Fruit fly (Drosophila melanogaster) whole organism, embryonic: ENCODE data around the gene CG2321.
A peak's percentile ranks its signal among the peaks of the same experiment; 100 is the strongest.

ENCODE experiments used
- CG13775 ChIP-seq: fragments of 200-800 bp; sonication (Bioruptor generic); optimal IDR thresholded peaks from 3 replicates; lab custom pipeline; 2017; ENCODE audit warnings: missing biosample characterization, mild to moderate bottlenecking, missing genetic modification characterization
- CG14441 ChIP-seq: fragments of 200-800 bp; sonication (Bioruptor generic); IDR thresholded peaks from 2 replicates; pipeline ENCODE4 v1.3.6; 2022; ENCODE audit warnings: missing biosample characterization, missing genetic modification characterization
- CG1603 ChIP-seq: fragments of 200-800 bp; sonication (Bioruptor generic); optimal IDR thresholded peaks from 2 replicates; lab custom pipeline; 2019; ENCODE audit warnings: missing biosample characterization, mild to moderate bottlenecking, missing genetic modification characterization, moderate library complexity
- CG17186 ChIP-seq: fragments of 200-800 bp; sonication (Bioruptor generic); optimal IDR thresholded peaks from 3 replicates; lab custom pipeline; 2017; ENCODE audit warnings: missing biosample characterization, missing genetic modification reagents, missing genetic modification characterization
- CG2129 ChIP-seq: fragments of 200-800 bp; sonication (Bioruptor generic); IDR thresholded peaks from 2 replicates; pipeline ENCODE4 v1.3.6; 2022; ENCODE audit warnings: missing biosample characterization, missing genetic modification characterization; ENCODE audit not compliant: partially characterized antibody
- CG2712 ChIP-seq: fragments of 200-800 bp; optimal IDR thresholded peaks from 3 replicates; lab custom pipeline; 2019; ENCODE audit warnings: missing biosample characterization, mild to moderate bottlenecking, missing genetic modification characterization, moderate library complexity
- CG30020 ChIP-seq: fragments of 200-800 bp; optimal IDR thresholded peaks from 2 replicates; lab custom pipeline; 2019; ENCODE audit warnings: missing biosample characterization, mild to moderate bottlenecking, missing genetic modification characterization, moderate library complexity
- CG34224 ChIP-seq: fragments of 200-800 bp; sonication (Bioruptor generic); IDR thresholded peaks from 3 replicates; pipeline ENCODE4 v1.3.6; 2022; ENCODE audit warnings: missing biosample characterization, missing genetic modification characterization; ENCODE audit not compliant: partially characterized antibody
- CG4617 ChIP-seq: fragments of 200-800 bp; sonication (Bioruptor generic); optimal IDR thresholded peaks from 3 replicates; lab custom pipeline; 2016; ENCODE audit warnings: missing biosample characterization, missing genetic modification characterization, borderline replicate concordance
- CG6272 ChIP-seq: fragments of 200-800 bp; sonication (Bioruptor generic); IDR thresholded peaks from 2 replicates; pipeline ENCODE4 v1.3.6; 2022; ENCODE audit warnings: missing biosample characterization, missing genetic modification characterization
- CG7928 ChIP-seq: fragments of 200-800 bp; sonication (Bioruptor generic); optimal IDR thresholded peaks from 2 replicates; lab custom pipeline; 2017; ENCODE audit warnings: missing biosample characterization, mild to moderate bottlenecking, missing genetic modification characterization
- CG9932 ChIP-seq: fragments of 200-800 bp; sonication (Bioruptor generic); IDR thresholded peaks from 2 replicates; pipeline ENCODE4 v1.3.6; 2022; ENCODE audit warnings: missing biosample characterization, missing genetic modification characterization
- CHES-1-like ChIP-seq: fragments of 200-800 bp; sonication (Bioruptor generic); optimal IDR thresholded peaks from 2 replicates; lab custom pipeline; 2016; ENCODE audit warnings: missing biosample characterization, missing genetic modification characterization
- CTCF ChIP-seq: fragments of 200-800 bp; sonication (Bioruptor generic); optimal IDR thresholded peaks from 2 replicates; lab custom pipeline; 2017; ENCODE audit warnings: missing biosample characterization, mild to moderate bottlenecking, missing genetic modification characterization, moderate library complexity
- Dp ChIP-seq: fragments of 200-800 bp; sonication (Bioruptor generic); optimal IDR thresholded peaks from 2 replicates; lab custom pipeline; 2018; ENCODE audit warnings: missing biosample characterization, mild to moderate bottlenecking, missing genetic modification characterization, moderate library complexity
- Elba2 ChIP-seq: fragments of 200-800 bp; sonication (Bioruptor generic); optimal IDR thresholded peaks from 3 replicates; lab custom pipeline; 2016; ENCODE audit warnings: missing biosample characterization, missing genetic modification characterization
- HLH4C ChIP-seq: fragments of 200-800 bp; sonication (Bioruptor generic); IDR thresholded peaks from 3 replicates; pipeline ENCODE4 v1.3.6; 2022; ENCODE audit warnings: missing biosample characterization, missing genetic modification characterization; ENCODE audit not compliant: partially characterized antibody
- HmgD ChIP-seq: fragments of 200-800 bp; sonication (Bioruptor generic); optimal IDR thresholded peaks from 3 replicates; lab custom pipeline; 2016; ENCODE audit warnings: missing biosample characterization, missing genetic modification characterization
- Jarid2 ChIP-seq: fragments of 200-800 bp; sonication (Bioruptor generic); optimal IDR thresholded peaks from 3 replicates; lab custom pipeline; 2017; ENCODE audit warnings: mild to moderate bottlenecking, missing biosample characterization, missing genetic modification reagents, missing genetic modification characterization
- MBD-R2 ChIP-seq: fragments of 200-800 bp; sonication (Bioruptor generic); IDR thresholded peaks from 2 replicates; pipeline ENCODE4 v1.3.6; 2022; ENCODE audit warnings: missing biosample characterization, missing genetic modification characterization
- NC2β ChIP-seq: fragments of 200-800 bp; sonication (Bioruptor generic); optimal IDR thresholded peaks from 2 replicates; lab custom pipeline; 2016; ENCODE audit warnings: missing biosample characterization, missing genetic modification characterization
- NK7.1 ChIP-seq: fragments of 200-800 bp; sonication (Bioruptor generic); optimal IDR thresholded peaks from 3 replicates; lab custom pipeline; 2016; ENCODE audit warnings: missing biosample characterization, missing genetic modification characterization
- NfI ChIP-seq: fragments of 200-800 bp; sonication (Bioruptor generic); optimal IDR thresholded peaks from 3 replicates; lab custom pipeline; 2018; ENCODE audit warnings: missing biosample characterization, mild to moderate bottlenecking, missing genetic modification characterization, moderate library complexity
- Rfx ChIP-seq: fragments of 200-800 bp; sonication (Bioruptor generic); IDR thresholded peaks from 2 replicates; pipeline ENCODE4 v1.3.6; 2022; ENCODE audit warnings: missing biosample characterization, missing genetic modification characterization
- Six4 ChIP-seq: fragments of 200-800 bp; sonication (Bioruptor generic); optimal IDR thresholded peaks from 2 replicates; lab custom pipeline; 2016; ENCODE audit warnings: missing biosample characterization, missing genetic modification characterization
- Stat92E ChIP-seq, 3 experiments: fragments of >200 bp in 2 of 3; fragments of 200-800 bp in 1 of 3; sonication (Bioruptor generic) in 1 of 3; optimal IDR thresholded peaks; 2 replicates each; lab custom pipeline; 2017 to 2019; ENCODE audit warnings: missing biosample characterization in 3 of 3, missing genetic modification characterization in 3 of 3, mild to moderate bottlenecking in 1 of 3, moderate library complexity in 1 of 3
- YL-1 ChIP-seq: fragments of 200-800 bp; sonication (Bioruptor generic); optimal IDR thresholded peaks from 3 replicates; lab custom pipeline; 2017; ENCODE audit warnings: missing biosample characterization, mild to moderate bottlenecking, missing genetic modification characterization
- amos ChIP-seq: fragments of 200-800 bp; sonication (Bioruptor generic); IDR thresholded peaks from 2 replicates; pipeline ENCODE4 v1.3.6; 2022; ENCODE audit warnings: missing biosample characterization, missing genetic modification characterization; ENCODE audit not compliant: partially characterized antibody
- ase ChIP-seq: fragments of 200-800 bp; sonication (Bioruptor generic); IDR thresholded peaks from 3 replicates; pipeline ENCODE4 v1.3.6; 2022; ENCODE audit warnings: missing biosample characterization, missing genetic modification characterization
- ato ChIP-seq: fragments of 200-800 bp; sonication (Bioruptor generic); IDR thresholded peaks from 2 replicates; pipeline ENCODE4 v1.3.6; 2022; ENCODE audit warnings: missing biosample characterization, missing genetic modification characterization; ENCODE audit not compliant: partially characterized antibody
- chinmo ChIP-seq: fragments of 200-800 bp; sonication (Bioruptor generic); IDR thresholded peaks from 4 replicates; pipeline ENCODE4 v1.3.6; 2022; ENCODE audit warnings: missing biosample characterization, missing genetic modification characterization; ENCODE audit not compliant: partially characterized antibody
- chn ChIP-seq: fragments of 200-800 bp; sonication (Bioruptor generic); optimal IDR thresholded peaks from 2 replicates; lab custom pipeline; 2016; ENCODE audit warnings: missing biosample characterization, missing genetic modification characterization
- ci ChIP-seq: fragments of 200-800 bp; sonication (Bioruptor generic); IDR thresholded peaks from 3 replicates; pipeline ENCODE4 v1.3.6; 2022; ENCODE audit warnings: missing biosample characterization, missing genetic modification characterization
- croc ChIP-seq: fragments of 200-800 bp; sonication (Bioruptor generic); conservative IDR thresholded peaks from 3 replicates; pipeline ENCODE4 v1.3.6; 2022; ENCODE audit warnings: missing biosample characterization, missing genetic modification characterization
- dmrt11E ChIP-seq: fragments of 200-800 bp; sonication (Bioruptor generic); optimal IDR thresholded peaks from 3 replicates; lab custom pipeline; 2018; ENCODE audit warnings: missing biosample characterization, mild to moderate bottlenecking, missing genetic modification characterization, moderate library complexity
- dpn ChIP-seq, 2 experiments: fragments of 200-800 bp; sonication (Bioruptor generic); optimal IDR thresholded peaks; 3 replicates each; lab custom pipeline; 2016; ENCODE audit warnings: missing biosample characterization in 2 of 2, missing genetic modification characterization in 2 of 2
- gcm ChIP-seq: fragments of 200-800 bp; sonication (Bioruptor generic); optimal IDR thresholded peaks from 2 replicates; lab custom pipeline; 2019; ENCODE audit warnings: missing biosample characterization, mild to moderate bottlenecking, missing genetic modification characterization, moderate library complexity
- hb ChIP-seq: fragments of 200-800 bp; sonication (Bioruptor generic); IDR thresholded peaks from 3 replicates; pipeline ENCODE4 v1.3.6; 2022; ENCODE audit warnings: missing biosample characterization, missing genetic modification characterization; ENCODE audit not compliant: partially characterized antibody
- kay ChIP-seq: fragments of 200-800 bp; sonication (Bioruptor generic); optimal IDR thresholded peaks from 2 replicates; lab custom pipeline; 2016; ENCODE audit warnings: missing biosample characterization, missing genetic modification characterization
- ken ChIP-seq: fragments of 200-800 bp; sonication (Bioruptor generic); IDR thresholded peaks from 3 replicates; pipeline ENCODE4 v1.3.6; 2022; ENCODE audit warnings: missing biosample characterization, missing genetic modification characterization
- knrl ChIP-seq: fragments of 200-800 bp; sonication (Bioruptor generic); IDR thresholded peaks from 3 replicates; pipeline ENCODE4 v1.3.6; 2022; ENCODE audit warnings: missing biosample characterization, missing genetic modification characterization; ENCODE audit not compliant: partially characterized antibody
- phol ChIP-seq: fragments of 200-800 bp; sonication (Bioruptor generic); optimal IDR thresholded peaks from 3 replicates; lab custom pipeline; 2018; ENCODE audit warnings: missing biosample characterization, mild to moderate bottlenecking, missing genetic modification characterization, moderate library complexity
- pzg ChIP-seq: fragments of 200-800 bp; sonication (Bioruptor generic); optimal IDR thresholded peaks from 3 replicates; lab custom pipeline; 2018; ENCODE audit warnings: missing biosample characterization, mild to moderate bottlenecking, missing genetic modification characterization, moderate library complexity
- sisA ChIP-seq: fragments of 200-800 bp; sonication (Bioruptor generic); IDR thresholded peaks from 2 replicates; pipeline ENCODE4 v1.3.6; 2022; ENCODE audit warnings: missing biosample characterization, missing genetic modification characterization
- ssp ChIP-seq: fragments of 200-800 bp; sonication (Bioruptor generic); IDR thresholded peaks from 2 replicates; pipeline ENCODE4 v1.3.6; 2022; ENCODE audit warnings: missing biosample characterization, missing genetic modification characterization
- twi ChIP-seq: fragments of 200-800 bp; optimal IDR thresholded peaks from 2 replicates; lab custom pipeline; 2019; ENCODE audit warnings: missing biosample characterization, mild to moderate bottlenecking, missing genetic modification characterization, moderate library complexity
- wek ChIP-seq: fragments of 200-800 bp; sonication (Bioruptor generic); optimal IDR thresholded peaks from 3 replicates; lab custom pipeline; 2018; ENCODE audit warnings: missing biosample characterization, mild to moderate bottlenecking, missing genetic modification characterization, moderate library complexity

Gene CG2321

DNA sequence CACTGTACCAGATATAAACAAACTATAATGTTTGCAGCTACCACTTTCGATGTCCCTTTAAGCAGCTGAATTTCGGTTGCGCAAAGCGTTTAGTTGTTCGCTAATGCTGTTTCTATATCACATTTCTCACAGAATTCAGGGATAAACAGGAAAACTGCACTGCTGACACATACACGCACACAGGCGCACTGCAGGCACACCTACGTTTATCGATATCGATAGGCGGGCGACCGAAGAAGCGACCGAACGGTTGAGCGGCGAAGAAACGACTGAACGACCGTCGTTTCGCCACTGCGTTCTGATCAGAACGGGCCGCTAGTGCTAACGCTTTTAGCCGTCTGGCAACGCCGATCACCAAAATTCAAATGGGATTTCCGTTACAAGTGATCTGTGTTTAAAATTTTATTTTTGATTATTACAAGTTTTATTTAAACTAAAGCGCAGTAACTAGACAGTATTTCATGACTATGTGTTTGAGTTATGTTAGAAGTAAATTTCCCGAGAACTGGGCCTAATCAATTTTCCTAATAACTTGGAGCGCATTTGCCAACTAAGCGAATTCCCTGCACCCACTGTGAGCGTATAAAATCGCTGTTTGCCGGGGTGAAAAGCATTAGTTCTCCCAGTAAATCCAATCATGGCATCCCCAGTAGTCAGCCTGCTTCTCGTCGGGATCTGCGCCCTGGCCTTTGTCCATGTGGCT is 4.3 kb upstream of the CG2321 start, which contains the start of the genes CG2310 and Diedel (continued):
- TF ChIP-seq twi (tag; lab: Kevin White, UChicago) = peak; percentile 11
- peak; percentile 27 for TF ChIP-seq NC2β (GFP tag; lab: Kevin White, UChicago)
- TF ChIP-seq Six4 (GFP tag; lab: Kevin White, UChicago) = no peak
- peak; percentile 99 for TF ChIP-seq chinmo (GFP tag; lab: Robert Waterston, UW)
- 0 out of 3 replicates have a peak, but pooled peaks have one; percentile 12 for TF ChIP-seq croc (GFP tag; lab: Robert Waterston, UW)
- TF ChIP-seq wek = peak; percentile 20
- peak; percentile 61 for TF ChIP-seq MBD-R2 (GFP tag; lab: Robert Waterston, UW)
- TF ChIP-seq CG6272 (GFP tag; lab: Robert Waterston, UW) = 0 out of 2 replicates have a peak, but pooled peaks have one; percentile 25
- TF ChIP-seq Jarid2 = peak; percentile 81
- peak; percentile 18 for TF ChIP-seq dmrt11E (tag; lab: Kevin White, UChicago)
- peak; percentile 51; the same call in 1 of the 2 replicates for TF ChIP-seq Rfx (GFP tag; lab: Robert Waterston, UW)
- TF ChIP-seq amos = peak; percentile 65
- peak; percentile 2 for TF ChIP-seq CG13775 (GFP tag; lab: Kevin White, UChicago)
- TF ChIP-seq dpn (GFP tag; optimal IDR thresholded peaks at IDR 0.05; lab: Kevin White, UChicago) = peak in 1 of 2 experiments; percentile 11
- TF ChIP-seq CG17186 (GFP tag; lab: Kevin White, UChicago) = peak; percentile 32
- peak; percentile 26 for TF ChIP-seq gcm (GFP tag; lab: Kevin White, UChicago)
- TF ChIP-seq CG7928 (GFP tag; lab: Kevin White, UChicago) = peak; percentile 7
- peak; percentile 45 for TF ChIP-seq CTCF
- TF ChIP-seq phol (tag; lab: Kevin White, UChicago) = peak; percentile 47
- peak; percentile 29; the same call in 1 of the 2 replicates for TF ChIP-seq sisA
- peak; percentile 73 for TF ChIP-seq kay (GFP tag; lab: Kevin White, UChicago)
- TF ChIP-seq Elba2 = peak; percentile 14
- peak; percentile 18 for TF ChIP-seq NfI (GFP tag; lab: Kevin White, UChicago)
- TF ChIP-seq ase (GFP tag; lab: Robert Waterston, UW) = 0 out of 3 replicates have a peak, but pooled peaks have one; percentile 6
- peak; percentile 51; the same call in 2 of the 3 replicates for TF ChIP-seq knrl
- TF ChIP-seq YL-1 (GFP tag; lab: Kevin White, UChicago) = peak; percentile 78
- peak; percentile 52 for TF ChIP-seq HmgD
- peak; percentile 69 for TF ChIP-seq ci (GFP tag; lab: Robert Waterston, UW)
- peak; percentile 53 for TF ChIP-seq Dp
- peak; percentile 62 for TF ChIP-seq pzg
- TF ChIP-seq CG30020 = peak; percentile 4
- peak; percentile 9 for TF ChIP-seq chn
- peak; percentile 65 for TF ChIP-seq CG1603 (tag; lab: Kevin White, UChicago)
- 0 out of 2 replicates have a peak, but pooled peaks have one; percentile 8 for TF ChIP-seq CG14441 (GFP tag; lab: Robert Waterston, UW)
- TF ChIP-seq Stat92E (GFP tag; optimal IDR thresholded peaks at IDR 0.05; lab: Kevin White, UChicago) = peak in 1 of 3 experiments; percentile 67
- TF ChIP-seq CHES-1-like (GFP tag; lab: Kevin White, UChicago) = peak; percentile 26
- TF ChIP-seq CG4617 (GFP tag; lab: Kevin White, UChicago) = peak; percentile 2
- peak; percentile 40; the same call in 2 of the 3 replicates for TF ChIP-seq CG34224 (GFP tag; lab: Robert Waterston, UW)
- TF ChIP-seq hb (GFP tag; lab: Robert Waterston, UW) = peak; percentile 67; the same call in 1 of the 3 replicates
- TF ChIP-seq CG2129 (GFP tag; lab: Robert Waterston, UW) = 0 out of 2 replicates have a peak, but pooled peaks have one; percentile 26
- TF ChIP-seq CG9932 (GFP tag; lab: Robert Waterston, UW) = peak; percentile 39
- 0 out of 2 replicates have a peak, but pooled peaks have one; percentile 25 for TF ChIP-seq ssp
- TF ChIP-seq NK7.1 (GFP tag; lab: Kevin White, UChicago) = no peak
- TF ChIP-seq HLH4C = peak; percentile 66
- peak; percentile 39 for TF ChIP-seq CG2712 (tag; lab: Kevin White, UChicago)
- peak; percentile 33; the same call in 1 of the 3 replicates for TF ChIP-seq ken (GFP tag; lab: Robert Waterston, UW)
- peak; percentile 43; the same call in 1 of the 2 replicates for TF ChIP-seq ato (GFP tag; lab: Robert Waterston, UW)
